Worm (Caenorhabditis elegans): ENCODE results near the gene F53A9.1.

The F53A9.1 gene

DNA sequence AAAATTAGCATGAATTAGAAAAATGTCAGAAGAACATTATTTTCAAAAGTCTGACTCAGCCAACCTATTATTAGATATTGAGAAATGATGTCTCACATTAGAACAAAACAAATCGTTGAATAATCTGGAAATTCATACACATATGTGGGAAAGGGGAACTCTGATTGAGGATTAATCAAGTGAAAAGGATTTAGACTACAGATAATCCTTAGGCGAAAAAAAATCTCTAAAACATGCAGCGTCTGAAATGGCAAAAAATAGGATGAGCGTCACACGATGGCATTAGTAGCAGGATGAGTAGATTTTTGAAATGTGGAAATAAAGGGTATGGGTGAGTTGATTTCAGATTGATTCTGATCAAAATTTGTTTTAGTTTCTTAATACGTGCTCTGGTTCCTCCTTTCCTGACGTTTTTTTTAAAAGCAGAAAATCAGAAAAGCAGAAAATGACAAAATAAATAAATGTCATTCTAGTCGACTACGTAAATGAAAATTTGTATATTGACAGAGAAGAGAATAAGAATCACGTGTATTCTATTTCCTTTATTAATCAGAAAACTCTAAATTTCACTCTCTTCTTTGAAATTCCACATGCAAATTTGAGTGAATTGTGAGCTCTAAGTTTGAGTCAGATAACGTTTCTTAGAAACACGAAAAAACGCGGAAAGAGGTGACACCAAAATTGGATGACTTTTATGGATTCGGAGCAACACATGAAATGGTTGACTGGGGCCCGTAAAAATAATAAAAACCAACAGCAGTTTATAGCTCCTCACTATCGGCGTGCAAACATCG lies 33.0 kb downstream of the F53A9.1 start:
- TF ChIP-seq hlh-17 (GFP tag; optimal IDR thresholded peaks at IDR 0.05; ENCODE audit: borderline replicate concordance) (no peak), nhr-71 (tag; optimal IDR thresholded peaks at IDR 0.05) (peak; percentile 66), nhr-47 (tag; optimal IDR thresholded peaks at IDR 0.05) (peak; percentile 44), pax-3 (tag; optimal IDR thresholded peaks at IDR 0.05) (peak; percentile 12), ceh-8 (GFP tag; optimal IDR thresholded peaks at IDR 0.05) (peak; percentile 54), lin-13 (GFP tag; optimal IDR thresholded peaks at IDR 0.05) (no peak), F16B12.6 (tag; optimal IDR thresholded peaks at IDR 0.05) (no peak), ceh-90 (tag; optimal IDR thresholded peaks at IDR 0.05) (no peak), nhr-20 (tag; optimal IDR thresholded peaks at IDR 0.05) (peak; percentile 20), efl-1 (optimal IDR thresholded peaks at IDR 0.05) (no peak), efl-1 (GFP tag; optimal IDR thresholded peaks at IDR 0.05 in 1 of 2) (no peak), pag-3 (tag; optimal IDR thresholded peaks at IDR 0.05; ENCODE audit: borderline replicate concordance, insufficient read depth) (no peak), dsc-1 (tag; optimal IDR thresholded peaks at IDR 0.05) (peak; percentile 91), mdl-1 (tag; optimal IDR thresholded peaks at IDR 0.05) (no peak), fkh-10 (GFP tag; optimal IDR thresholded peaks at IDR 0.05) (peak; percentile 18), egl-27 (tag; optimal IDR thresholded peaks at IDR 0.05) (no peak), dpl-1 (GFP tag; optimal IDR thresholded peaks at IDR 0.05) (no peak), C04F5.9 (tag; optimal IDR thresholded peaks at IDR 0.05) (no peak), sup-37 (GFP tag; optimal IDR thresholded peaks at IDR 0.05) (no peak), egl-13 (tag; optimal IDR thresholded peaks at IDR 0.05) (no peak), nhr-76 (tag; optimal IDR thresholded peaks at IDR 0.05) (no peak), fkh-8 (tag; optimal IDR thresholded peaks at IDR 0.05) (peak; percentile 74), aly-2 (tag; optimal IDR thresholded peaks at IDR 0.05) (no peak), lin-35 (GFP tag; optimal IDR thresholded peaks at IDR 0.05) (no peak), swsn-7 (tag; optimal IDR thresholded peaks at IDR 0.05) (no peak)

DNA sequence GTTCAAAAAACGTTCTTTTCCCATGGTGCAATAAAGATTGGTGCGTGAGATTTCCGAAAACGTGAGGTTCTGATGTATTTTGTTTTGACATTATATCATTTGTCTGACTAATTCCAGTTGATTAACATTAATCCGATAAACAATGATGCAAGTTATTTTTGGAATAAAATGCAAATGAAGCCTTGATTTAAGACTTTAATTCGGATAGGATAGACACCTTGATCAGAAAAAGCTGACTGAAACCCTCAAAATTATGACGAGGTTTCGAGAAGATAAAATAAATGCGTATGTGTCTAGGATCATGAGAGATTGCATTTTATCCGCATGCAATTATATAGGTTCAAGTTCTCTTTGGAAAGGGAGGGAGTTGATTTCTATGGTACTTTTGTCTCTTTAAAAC lies 34.1 kb downstream of the F53A9.1 start:
- no peak for TF ChIP-seq ama-1 (optimal IDR thresholded peaks at IDR 0.05)
- TF ChIP-seq elt-3 (tag; optimal IDR thresholded peaks at IDR 0.05), result no peak
- peak; percentile 2 for TF ChIP-seq pax-3 (tag; optimal IDR thresholded peaks at IDR 0.05)
- TF ChIP-seq fkh-8 (tag; optimal IDR thresholded peaks at IDR 0.05), result peak; percentile 44
- no peak for TF ChIP-seq ceh-88 (GFP tag; IDR thresholded peaks at IDR 0.05)
- peak; percentile 91 for TF ChIP-seq dsc-1 (tag; optimal IDR thresholded peaks at IDR 0.05)
- TF ChIP-seq nhr-12 (tag; optimal IDR thresholded peaks at IDR 0.05), result no peak
- TF ChIP-seq Y116A8C.19 (tag; optimal IDR thresholded peaks at IDR 0.05; ENCODE audit: borderline replicate concordance), result no peak
- no peak for TF ChIP-seq unc-30 (tag; optimal IDR thresholded peaks at IDR 0.05)
- TF ChIP-seq snpc-4 (tag; optimal IDR thresholded peaks at IDR 0.05), result no peak

DNA sequence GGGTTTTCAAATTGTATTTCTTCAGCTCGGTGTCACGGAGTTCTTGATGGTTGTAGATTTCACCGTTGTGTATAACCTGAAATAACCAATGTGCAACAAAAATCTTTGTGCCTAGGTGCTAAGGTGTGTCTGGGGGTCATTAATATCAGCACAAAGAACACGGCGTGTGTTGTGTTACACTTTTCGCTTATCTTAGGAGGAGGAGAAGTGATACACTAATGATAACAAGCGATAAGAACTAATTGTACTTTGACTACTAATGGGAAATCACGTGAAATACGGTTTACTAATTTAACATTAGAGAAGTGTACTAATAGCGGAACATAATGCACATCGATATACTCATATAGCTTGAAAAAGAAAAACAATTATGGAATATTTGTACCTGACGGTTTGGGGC lies 38.8 kb downstream of the F53A9.1 start:
- no peak for TF ChIP-seq nhr-77 (tag; optimal IDR thresholded peaks at IDR 0.05)
- TF ChIP-seq ztf-11 (tag; optimal IDR thresholded peaks at IDR 0.05), result no peak
- TF ChIP-seq fkh-10 (GFP tag; optimal IDR thresholded peaks at IDR 0.05), result no peak
- TF ChIP-seq nhr-237 (tag; optimal IDR thresholded peaks at IDR 0.05), result no peak
- no peak for TF ChIP-seq ceh-90 (tag; optimal IDR thresholded peaks at IDR 0.05)
- no peak for TF ChIP-seq lin-13 (GFP tag; optimal IDR thresholded peaks at IDR 0.05)
- TF ChIP-seq nhr-12 (tag; optimal IDR thresholded peaks at IDR 0.05), result no peak
- TF ChIP-seq elt-3 (tag; optimal IDR thresholded peaks at IDR 0.05), result peak; percentile 59 to 97 (median 92)
- TF ChIP-seq ets-5 (GFP tag; IDR thresholded peaks at IDR 0.05), result no peak
- TF ChIP-seq C16A3.4 (tag; optimal IDR thresholded peaks at IDR 0.05), result no peak
- no peak for TF ChIP-seq sup-37 (GFP tag; optimal IDR thresholded peaks at IDR 0.05)
- TF ChIP-seq pax-3 (tag; optimal IDR thresholded peaks at IDR 0.05), result no peak
- TF ChIP-seq lin-39 (tag; optimal IDR thresholded peaks at IDR 0.05), result no peak
- no peak for TF ChIP-seq mef-2 (tag; optimal IDR thresholded peaks at IDR 0.05)
- TF ChIP-seq sptf-1 (tag; optimal IDR thresholded peaks at IDR 0.05), result no peak
- TF ChIP-seq nhr-19 (GFP tag; conservative IDR thresholded peaks at IDR 0.05), result peak; percentile 63
- no peak for TF ChIP-seq unc-98 (GFP tag; IDR thresholded peaks at IDR 0.05)
- peak; percentile 53 for TF ChIP-seq nhr-71 (tag; optimal IDR thresholded peaks at IDR 0.05)
- TF ChIP-seq nhr-20 (tag; optimal IDR thresholded peaks at IDR 0.05), result peak; percentile 63
- TF ChIP-seq dpl-1 (GFP tag; optimal IDR thresholded peaks at IDR 0.05), result no peak
- TF ChIP-seq nhr-47 (tag; optimal IDR thresholded peaks at IDR 0.05), result no peak
- no peak for TF ChIP-seq snpc-4 (tag; optimal IDR thresholded peaks at IDR 0.05)
- no peak for TF ChIP-seq unc-30 (tag; optimal IDR thresholded peaks at IDR 0.05)
- TF ChIP-seq rnt-1 (tag; optimal IDR thresholded peaks at IDR 0.05), result no peak
- no peak for TF ChIP-seq ceh-82 (tag; optimal IDR thresholded peaks at IDR 0.05)
- TF ChIP-seq vab-15 (tag; optimal IDR thresholded peaks at IDR 0.05), result no peak
- no peak for TF ChIP-seq tlp-1 (tag; optimal IDR thresholded peaks at IDR 0.05)
- no peak for TF ChIP-seq F16B12.6 (tag; optimal IDR thresholded peaks at IDR 0.05)
- no peak for TF ChIP-seq ceh-8 (GFP tag; optimal IDR thresholded peaks at IDR 0.05)
- no peak for TF ChIP-seq zag-1 (tag; optimal IDR thresholded peaks at IDR 0.05)
